Fruit fly (Drosophila melanogaster): ENCODE data around the gene CG15432.

dm6 chr2L:4418819-4419218, 23.3 kb upstream of the CG15432 start:
- no peak for TF ChIP-seq cnc (optimal IDR thresholded peaks at IDR 0.05)
- no peak for TF ChIP-seq CG33017 (tag; optimal IDR thresholded peaks at IDR 0.05)
- no peak for TF ChIP-seq CG12768 (GFP tag; optimal IDR thresholded peaks at IDR 0.05)
